Fruit fly (Drosophila melanogaster) whole organism, prepupa: ENCODE data around the gene CG15047.

Experiments used
- CG10631 ChIP-seq: fragments of 200-800 bp; sonication (Bioruptor generic); optimal IDR thresholded peaks from 2 replicates; lab custom pipeline; 2016; ENCODE audit warnings: missing biosample characterization, missing genetic modification characterization
- CG10669 ChIP-seq: fragments of 200-800 bp; sonication (Bioruptor generic); optimal IDR thresholded peaks from 3 replicates; lab custom pipeline; 2018; ENCODE audit warnings: missing biosample characterization, mild to moderate bottlenecking, missing genetic modification characterization, moderate library complexity
- CG11762 ChIP-seq: fragments of 200-800 bp; sonication (Bioruptor generic); optimal IDR thresholded peaks from 3 replicates; lab custom pipeline; 2016; ENCODE audit warnings: missing biosample characterization, missing genetic modification characterization; ENCODE audit not compliant: insufficient read depth
- CG11902 ChIP-seq: fragments of 200-800 bp; sonication (Bioruptor generic); optimal IDR thresholded peaks from 3 replicates; lab custom pipeline; 2016; ENCODE audit warnings: missing biosample characterization, missing genetic modification characterization
- CG1621 ChIP-seq: fragments of 200-800 bp; sonication (Bioruptor generic); optimal IDR thresholded peaks from 3 replicates; lab custom pipeline; 2018; ENCODE audit warnings: missing biosample characterization, mild to moderate bottlenecking, missing genetic modification characterization
- CG16779 ChIP-seq: fragments of 200-800 bp; sonication (Bioruptor generic); optimal IDR thresholded peaks from 3 replicates; lab custom pipeline; 2017; ENCODE audit warnings: missing biosample characterization, mild to moderate bottlenecking, missing genetic modification characterization
- CG3032 ChIP-seq: fragments of 200-800 bp; optimal IDR thresholded peaks from 2 replicates; lab custom pipeline; 2019; ENCODE audit warnings: missing biosample characterization, mild to moderate bottlenecking, missing genetic modification characterization, moderate library complexity
- CG34406 ChIP-seq: fragments of 200-800 bp; sonication (Bioruptor generic); optimal IDR thresholded peaks from 3 replicates; lab custom pipeline; 2016; ENCODE audit warnings: missing biosample characterization, missing genetic modification characterization
- CG3919 ChIP-seq: fragments of 200-800 bp; sonication (Bioruptor generic); optimal IDR thresholded peaks from 3 replicates; lab custom pipeline; 2016; ENCODE audit warnings: missing biosample characterization, missing genetic modification characterization
- CG6163 ChIP-seq: fragments of 200-800 bp; sonication (Bioruptor generic); IDR thresholded peaks from 3 replicates; pipeline ENCODE4 v1.3.6; 2022; ENCODE audit warnings: missing biosample characterization, missing genetic modification characterization
- CG6792 ChIP-seq: fragments of 200-800 bp; sonication (Bioruptor generic); optimal IDR thresholded peaks from 3 replicates; lab custom pipeline; 2016; ENCODE audit warnings: missing biosample characterization, missing genetic modification characterization
- CG6808 ChIP-seq: fragments of 200-800 bp; sonication (Bioruptor generic); optimal IDR thresholded peaks from 3 replicates; lab custom pipeline; 2017; ENCODE audit warnings: missing biosample characterization, missing genetic modification characterization, mild to moderate bottlenecking, moderate library complexity, missing genetic modification reagents
- CG6854 ChIP-seq: fragments of 200-800 bp; sonication (Bioruptor generic); optimal IDR thresholded peaks from 2 replicates; lab custom pipeline; 2017; ENCODE audit warnings: missing biosample characterization, mild to moderate bottlenecking, missing genetic modification characterization
- CG7368 ChIP-seq: fragments of 200-800 bp; sonication (Bioruptor generic); optimal IDR thresholded peaks from 3 replicates; lab custom pipeline; 2016; ENCODE audit warnings: missing biosample characterization, missing genetic modification characterization
- CG8119 ChIP-seq: fragments of 200-800 bp; sonication (Bioruptor generic); IDR thresholded peaks from 3 replicates; pipeline ENCODE4 v1.3.6; 2022; ENCODE audit warnings: missing biosample characterization, missing genetic modification characterization
- CG8319 ChIP-seq: fragments of 200-800 bp; sonication (Bioruptor generic); optimal IDR thresholded peaks from 3 replicates; lab custom pipeline; 2016; ENCODE audit warnings: missing biosample characterization, missing genetic modification characterization
- CG8632 ChIP-seq: fragments of 200-800 bp; sonication (Bioruptor generic); optimal IDR thresholded peaks from 3 replicates; lab custom pipeline; 2016; ENCODE audit warnings: missing biosample characterization, missing genetic modification characterization
- CG9139 ChIP-seq: fragments of 200-800 bp; sonication (Bioruptor generic); optimal IDR thresholded peaks from 3 replicates; lab custom pipeline; 2017; ENCODE audit warnings: missing biosample characterization, mild to moderate bottlenecking, missing genetic modification characterization
- Eip75B ChIP-seq: fragments of 200-800 bp; sonication (Bioruptor generic); optimal IDR thresholded peaks from 3 replicates; lab custom pipeline; 2016; ENCODE audit warnings: missing biosample characterization, missing genetic modification characterization
- Eip93F ChIP-seq: fragments of 200-800 bp; sonication (Bioruptor generic); optimal IDR thresholded peaks from 2 replicates; lab custom pipeline; 2016; ENCODE audit warnings: missing biosample characterization, mild to moderate bottlenecking, missing genetic modification characterization
- Ets21C ChIP-seq: fragments of 200-800 bp; sonication (Bioruptor generic); optimal IDR thresholded peaks from 3 replicates; lab custom pipeline; 2016; ENCODE audit warnings: missing biosample characterization, missing genetic modification characterization
- Ets96B ChIP-seq: fragments of 200-800 bp; optimal IDR thresholded peaks from 2 replicates; lab custom pipeline; 2019; ENCODE audit warnings: missing biosample characterization, mild to moderate bottlenecking, missing genetic modification characterization, moderate library complexity
- Gug ChIP-seq: fragments of 200-800 bp; sonication (Bioruptor generic); IDR thresholded peaks from 2 replicates; pipeline ENCODE4 v1.3.6; 2022; ENCODE audit warnings: missing biosample characterization, missing genetic modification characterization
- Hr38 ChIP-seq: sonication (Bioruptor generic); optimal IDR thresholded peaks from 2 replicates; lab custom pipeline; 2016; ENCODE audit warnings: missing biosample characterization, missing genetic modification characterization
- Hr39 ChIP-seq: fragments of 200-800 bp; sonication (Bioruptor generic); optimal IDR thresholded peaks from 2 replicates; lab custom pipeline; 2016; ENCODE audit warnings: missing biosample characterization, missing genetic modification characterization
- Hr4 ChIP-seq: fragments of 200-800 bp; sonication (Bioruptor generic); optimal IDR thresholded peaks from 3 replicates; lab custom pipeline; 2016; ENCODE audit warnings: missing biosample characterization, missing genetic modification characterization
- Met ChIP-seq: fragments of 200-800 bp; sonication (Bioruptor generic); optimal IDR thresholded peaks from 3 replicates; lab custom pipeline; 2016; ENCODE audit warnings: missing biosample characterization, missing genetic modification characterization
- OdsH ChIP-seq: fragments of 200-800 bp; sonication (Bioruptor generic); optimal IDR thresholded peaks from 3 replicates; lab custom pipeline; 2016; ENCODE audit warnings: missing biosample characterization, missing genetic modification characterization
- Smox ChIP-seq: fragments of 200-800 bp; sonication (Bioruptor generic); optimal IDR thresholded peaks from 3 replicates; lab custom pipeline; 2016; ENCODE audit warnings: missing biosample characterization, missing genetic modification characterization
- Sox102F ChIP-seq: fragments of 200-800 bp; sonication (Bioruptor generic); optimal IDR thresholded peaks from 2 replicates; lab custom pipeline; 2016; ENCODE audit warnings: missing biosample characterization, mild to moderate bottlenecking, missing genetic modification characterization
- Sox14 ChIP-seq: fragments of 200-800 bp; sonication (Bioruptor generic); optimal IDR thresholded peaks from 3 replicates; lab custom pipeline; 2016; ENCODE audit warnings: missing biosample characterization, missing genetic modification characterization
- Sox15 ChIP-seq: fragments of 200-800 bp; sonication (Bioruptor generic); optimal IDR thresholded peaks from 3 replicates; lab custom pipeline; 2016; ENCODE audit warnings: missing biosample characterization, missing genetic modification characterization
- achi ChIP-seq: fragments of 200-800 bp; sonication (Bioruptor generic); optimal IDR thresholded peaks from 3 replicates; lab custom pipeline; 2016; ENCODE audit warnings: missing biosample characterization, missing genetic modification characterization
- acj6 ChIP-seq: fragments of 200-800 bp; sonication (Bioruptor generic); optimal IDR thresholded peaks from 3 replicates; lab custom pipeline; 2016; ENCODE audit warnings: missing biosample characterization, missing genetic modification characterization
- cyc ChIP-seq: fragments of 200-800 bp; sonication (Bioruptor generic); optimal IDR thresholded peaks from 3 replicates; lab custom pipeline; 2016; ENCODE audit warnings: missing biosample characterization, missing genetic modification characterization
- dac ChIP-seq: fragments of 200-800 bp; sonication (Bioruptor generic); optimal IDR thresholded peaks from 2 replicates; lab custom pipeline; 2017; ENCODE audit warnings: missing biosample characterization, mild to moderate bottlenecking, missing genetic modification characterization
- eg ChIP-seq: fragments of 200-800 bp; sonication (Bioruptor generic); IDR thresholded peaks from 3 replicates; pipeline ENCODE4 v1.3.6; 2022; ENCODE audit warnings: missing biosample characterization, missing genetic modification characterization
- esn ChIP-seq: fragments of 200-800 bp; sonication (Bioruptor generic); optimal IDR thresholded peaks from 2 replicates; lab custom pipeline; 2016; ENCODE audit warnings: missing biosample characterization, mild to moderate bottlenecking, missing genetic modification characterization, moderate library complexity
- fd85E ChIP-seq: fragments of 200-800 bp; sonication (Bioruptor generic); optimal IDR thresholded peaks from 3 replicates; lab custom pipeline; 2016; ENCODE audit warnings: missing biosample characterization, missing genetic modification characterization
- fkh ChIP-seq: fragments of 200-800 bp; sonication (Bioruptor generic); optimal IDR thresholded peaks from 3 replicates; lab custom pipeline; 2017; ENCODE audit warnings: missing biosample characterization, mild to moderate bottlenecking, missing genetic modification characterization, moderate library complexity
- lz ChIP-seq: fragments of 200-800 bp; sonication (Bioruptor generic); optimal IDR thresholded peaks from 3 replicates; lab custom pipeline; 2016; ENCODE audit warnings: missing biosample characterization, missing genetic modification characterization
- net ChIP-seq: fragments of 200-800 bp; sonication (Bioruptor generic); optimal IDR thresholded peaks from 3 replicates; lab custom pipeline; 2016; ENCODE audit warnings: missing biosample characterization, missing genetic modification characterization
- salr ChIP-seq, 2 experiments: fragments of 200-800 bp; sonication (Bioruptor generic); optimal IDR thresholded peaks; 3 replicates each; lab custom pipeline; 2016 to 2018; ENCODE audit warnings: missing biosample characterization in 2 of 2, missing genetic modification characterization in 2 of 2, mild to moderate bottlenecking in 1 of 2
- ss ChIP-seq, 2 experiments: fragments of 200-800 bp; sonication (Bioruptor generic); optimal IDR thresholded peaks; 2 replicates in 1 of 2; 3 replicates in 1 of 2; lab custom pipeline; 2017 to 2018; ENCODE audit warnings: mild to moderate bottlenecking in 2 of 2, missing biosample characterization in 2 of 2, missing genetic modification characterization in 2 of 2, moderate library complexity in 1 of 2
- svp ChIP-seq: fragments of 200-800 bp; sonication (Bioruptor generic); peaks from one replicate; lab custom pipeline; 2016; ENCODE audit warnings: missing biosample characterization, missing genetic modification characterization

Gene CG15047

dm6 chrX:18544732-18545131 lies 16.2 kb downstream of the CG15047 start (continued):
- TF ChIP-seq Ets96B (tag; lab: Kevin White, UChicago): peak; percentile 61
- TF ChIP-seq acj6 (GFP tag; lab: Kevin White, UChicago): no peak
- TF ChIP-seq Hr39 (GFP tag; lab: Kevin White, UChicago): no peak
- no peak for TF ChIP-seq Ets21C (GFP tag; lab: Kevin White, UChicago)
- peak; percentile 84 for TF ChIP-seq CG9139 (GFP tag; lab: Kevin White, UChicago)
- TF ChIP-seq Sox102F (GFP tag; lab: Kevin White, UChicago): no peak
- peak; percentile 80 for TF ChIP-seq CG6808 (GFP tag; lab: Kevin White, UChicago)
- peak; percentile 52 for TF ChIP-seq CG1621 (tag; lab: Kevin White, UChicago)
- TF ChIP-seq CG7368 (GFP tag; lab: Kevin White, UChicago): no peak
- TF ChIP-seq OdsH (GFP tag; lab: Kevin White, UChicago): peak; percentile 2
- TF ChIP-seq CG6792 (GFP tag; lab: Kevin White, UChicago): no peak
- TF ChIP-seq Smox: no peak
- TF ChIP-seq CG11902 (GFP tag; lab: Kevin White, UChicago): no peak
- TF ChIP-seq CG10669 (GFP tag; lab: Kevin White, UChicago): peak; percentile 55
- TF ChIP-seq achi (GFP tag; lab: Kevin White, UChicago): peak; percentile 27
- no peak for TF ChIP-seq esn (GFP tag; lab: Kevin White, UChicago)

DNA sequence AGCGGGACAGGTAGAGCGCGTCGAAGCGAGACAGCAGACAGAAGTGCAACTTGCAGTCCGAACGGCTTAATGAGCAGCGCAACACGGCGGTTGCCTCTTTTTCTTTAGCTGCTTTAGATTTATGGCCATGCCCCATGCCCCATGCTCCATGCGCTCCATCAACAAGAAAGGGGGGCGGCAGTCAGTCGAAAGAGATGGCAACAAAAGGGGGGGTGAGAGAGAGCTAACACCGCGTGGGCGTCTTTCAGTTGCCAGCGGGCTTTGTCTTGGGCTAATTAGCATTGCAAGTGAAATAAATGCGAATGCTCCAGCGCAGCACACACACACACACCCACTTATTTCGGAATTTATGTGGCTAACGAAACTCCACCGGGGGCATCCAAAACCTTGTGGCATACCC lies 16.7 kb downstream of the CG15047 start:
- TF ChIP-seq CG7368 (GFP tag; lab: Kevin White, UChicago): no peak
- no peak for TF ChIP-seq CG34406 (GFP tag; lab: Kevin White, UChicago)
- TF ChIP-seq CG8632 (GFP tag; lab: Kevin White, UChicago): no peak
- no peak for TF ChIP-seq Sox15 (GFP tag; lab: Kevin White, UChicago)
- TF ChIP-seq fkh (GFP tag; lab: Kevin White, UChicago): no peak
- no peak for TF ChIP-seq acj6 (GFP tag; lab: Kevin White, UChicago)
- TF ChIP-seq CG3919 (GFP tag; lab: Kevin White, UChicago): no peak
- no peak for TF ChIP-seq CG6854 (GFP tag; lab: Kevin White, UChicago)
- no peak for TF ChIP-seq CG6163 (GFP tag; lab: Robert Waterston, UW)
- no peak for TF ChIP-seq CG1621 (tag; lab: Kevin White, UChicago)
- TF ChIP-seq CG10631 (GFP tag; lab: Kevin White, UChicago): no peak
- no peak for TF ChIP-seq Sox14 (GFP tag; lab: Kevin White, UChicago)
- TF ChIP-seq dac: no peak
- TF ChIP-seq cyc: no peak
- TF ChIP-seq fd85E: no peak
- TF ChIP-seq CG8119 (GFP tag; lab: Robert Waterston, UW): no peak
- TF ChIP-seq ss (GFP tag; optimal IDR thresholded peaks at IDR 0.05; lab: Kevin White, UChicago): no peak
- TF ChIP-seq CG16779 (tag; lab: Kevin White, UChicago): no peak
- TF ChIP-seq CG3032: no peak
- TF ChIP-seq CG9139 (GFP tag; lab: Kevin White, UChicago): no peak

dm6 chrX:18546785-18547184 lies 18.3 kb downstream of the CG15047 start:
- TF ChIP-seq CG8319 (GFP tag; lab: Kevin White, UChicago): no peak
- peak; percentile 51 for TF ChIP-seq Sox14 (GFP tag; lab: Kevin White, UChicago)
- TF ChIP-seq Gug (GFP tag; lab: Robert Waterston, UW): peak; percentile 87
- TF ChIP-seq salr (GFP tag; optimal IDR thresholded peaks at IDR 0.05; lab: Kevin White, UChicago): peak; percentile 8 to 25
- TF ChIP-seq ss (GFP tag; optimal IDR thresholded peaks at IDR 0.05; lab: Kevin White, UChicago): no peak
- TF ChIP-seq CG6808 (GFP tag; lab: Kevin White, UChicago): peak; percentile 8
- TF ChIP-seq CG6854 (GFP tag; lab: Kevin White, UChicago): no peak
- peak; percentile 25 for TF ChIP-seq Sox102F (GFP tag; lab: Kevin White, UChicago)
- peak; percentile 41 for TF ChIP-seq dac
- peak; percentile 54 for TF ChIP-seq achi (GFP tag; lab: Kevin White, UChicago)
- TF ChIP-seq CG10631 (GFP tag; lab: Kevin White, UChicago): peak; percentile 38
- peak; percentile 42 for TF ChIP-seq Met (GFP tag; lab: Kevin White, UChicago)
- TF ChIP-seq Eip93F (GFP tag; lab: Kevin White, UChicago): no peak
- TF ChIP-seq net (GFP tag; lab: Kevin White, UChicago): peak; percentile 45
- TF ChIP-seq svp: peak; percentile 78
- peak; percentile 82 for TF ChIP-seq Hr4 (GFP tag; lab: Kevin White, UChicago)
- TF ChIP-seq CG11762 (GFP tag; lab: Kevin White, UChicago): peak; percentile 19
- peak; percentile 26 for TF ChIP-seq Eip75B (GFP tag; lab: Kevin White, UChicago)
- TF ChIP-seq lz (GFP tag; lab: Kevin White, UChicago): peak; percentile 57
- no peak for TF ChIP-seq fd85E
- peak; percentile 94 for TF ChIP-seq eg (GFP tag; lab: Robert Waterston, UW)
- TF ChIP-seq CG8119 (GFP tag; lab: Robert Waterston, UW): peak; percentile 85
- peak; percentile 61 for TF ChIP-seq Hr39 (GFP tag; lab: Kevin White, UChicago)
- peak; percentile 27 for TF ChIP-seq CG3919 (GFP tag; lab: Kevin White, UChicago)
- TF ChIP-seq CG34406 (GFP tag; lab: Kevin White, UChicago): peak; percentile 20
- peak; percentile 12 for TF ChIP-seq Ets21C (GFP tag; lab: Kevin White, UChicago)
- TF ChIP-seq Hr38 (GFP tag; lab: Kevin White, UChicago): no peak
- TF ChIP-seq cyc: peak; percentile 39
- peak; percentile 29 for TF ChIP-seq fkh (GFP tag; lab: Kevin White, UChicago)
- peak; percentile 85 for TF ChIP-seq CG6163 (GFP tag; lab: Robert Waterston, UW)
- peak; percentile 17 for TF ChIP-seq CG8632 (GFP tag; lab: Kevin White, UChicago)
